Fruit fly (Drosophila melanogaster): ENCODE results near the gene CG4360.

Gene CG4360

dm6 chr3R:20312838-20313237 lies 15.0 kb downstream of the CG4360 start (continued):
- TF ChIP-seq Asciz (GFP tag; optimal IDR thresholded peaks at IDR 0.05), result peak; percentile 35
- TF ChIP-seq CG32532 (GFP tag; IDR thresholded peaks at IDR 0.05), result peak; percentile 72; the same call in 1 of the 2 replicates
- TF ChIP-seq HLH4C (GFP tag; IDR thresholded peaks at IDR 0.05; ENCODE audit: partially characterized antibody), result 0 out of 3 replicates have a peak, but pooled peaks have one; percentile 39
- no peak for TF ChIP-seq CG17186 (GFP tag; optimal IDR thresholded peaks at IDR 0.05)
- TF ChIP-seq CG9876 (GFP tag; optimal IDR thresholded peaks at IDR 0.05), result no peak
- TF ChIP-seq Hmr (GFP tag; optimal IDR thresholded peaks at IDR 0.05), result peak; percentile 28
- no peak for TF ChIP-seq ash1 (GFP tag; optimal IDR thresholded peaks at IDR 0.05)
- no peak for TF ChIP-seq CG14860 (GFP tag; IDR thresholded peaks at IDR 0.05; ENCODE audit: partially characterized antibody)
- TF ChIP-seq HmgD (GFP tag; optimal IDR thresholded peaks at IDR 0.05), result no peak
- TF ChIP-seq CG7271 (tag; optimal IDR thresholded peaks at IDR 0.05), result no peak
- peak; percentile 30 for TF ChIP-seq CG10979 (tag; optimal IDR thresholded peaks at IDR 0.05)
- TF ChIP-seq CG17612 (GFP tag; IDR thresholded peaks at IDR 0.05), result 0 out of 2 replicates have a peak, but pooled peaks have one; percentile 36
- no peak for TF ChIP-seq CG10565 (GFP tag; optimal IDR thresholded peaks at IDR 0.05)
- no peak for TF ChIP-seq dm (GFP tag; optimal IDR thresholded peaks at IDR 0.05)
- TF ChIP-seq lab (GFP tag; optimal IDR thresholded peaks at IDR 0.05), result peak; percentile 80
- no peak for TF ChIP-seq ro (GFP tag; IDR thresholded peaks at IDR 0.05)
- TF ChIP-seq sisA (GFP tag; IDR thresholded peaks at IDR 0.05), result 0 out of 2 replicates have a peak, but pooled peaks have one; percentile 13
- no peak for TF ChIP-seq Elba2 (GFP tag; optimal IDR thresholded peaks at IDR 0.05)
- peak; percentile 37 for TF ChIP-seq Hmx (GFP tag; optimal IDR thresholded peaks at IDR 0.05)
- TF ChIP-seq CG15514 (GFP tag; optimal IDR thresholded peaks at IDR 0.05), result peak; percentile 65
- TF ChIP-seq Sox102F (GFP tag; optimal IDR thresholded peaks at IDR 0.05), result peak; percentile 50
- no peak for TF ChIP-seq Nf-YA (GFP tag; IDR thresholded peaks at IDR 0.05)
- TF ChIP-seq NFAT (GFP tag; IDR thresholded peaks at IDR 0.05), result no peak
- no peak for TF ChIP-seq chinmo (GFP tag; IDR thresholded peaks at IDR 0.05; ENCODE audit: partially characterized antibody)
- peak; percentile 1 for TF ChIP-seq CG10543 (GFP tag; optimal IDR thresholded peaks at IDR 0.05)
- TF ChIP-seq CG7556 (GFP tag; optimal IDR thresholded peaks at IDR 0.05), result peak; percentile 11
- no peak for TF ChIP-seq psq (GFP tag; optimal IDR thresholded peaks at IDR 0.05)
- TF ChIP-seq Atf6 (GFP tag; IDR thresholded peaks at IDR 0.05), result peak; percentile 61
- TF ChIP-seq C15 (GFP tag; IDR thresholded peaks at IDR 0.05), result no peak
- TF ChIP-seq caup (GFP tag; optimal IDR thresholded peaks at IDR 0.05; ENCODE audit: severe bottlenecking), result peak; percentile 66
- TF ChIP-seq CG3995 (GFP tag; optimal IDR thresholded peaks at IDR 0.05), result no peak
- TF ChIP-seq CG2129 (GFP tag; IDR thresholded peaks at IDR 0.05; ENCODE audit: partially characterized antibody), result no peak
- no peak for TF ChIP-seq CG2889 (GFP tag; IDR thresholded peaks at IDR 0.05)
- TF ChIP-seq CG12236 (GFP tag; optimal IDR thresholded peaks at IDR 0.05), result no peak
- peak; percentile 2 for TF ChIP-seq CG12155 (GFP tag; optimal IDR thresholded peaks at IDR 0.05)
- peak; percentile 30 for TF ChIP-seq CG4820 (GFP tag; optimal IDR thresholded peaks at IDR 0.05)
- no peak for TF ChIP-seq Vsx1 (GFP tag; optimal IDR thresholded peaks at IDR 0.05)
- TF ChIP-seq nerfin-1 (tag; optimal IDR thresholded peaks at IDR 0.05), result no peak
- peak; percentile 62 for TF ChIP-seq ems (GFP tag; optimal IDR thresholded peaks at IDR 0.05)
- peak; percentile 30 for TF ChIP-seq CG10267 (tag; optimal IDR thresholded peaks at IDR 0.05)
- TF ChIP-seq CG11696 (GFP tag; IDR thresholded peaks at IDR 0.05), result no peak
- TF ChIP-seq CG14710 (tag; optimal IDR thresholded peaks at IDR 0.05), result no peak
- no peak for TF ChIP-seq hkb (optimal IDR thresholded peaks at IDR 0.05)
- peak; percentile 72 for TF ChIP-seq hkb (GFP tag; IDR thresholded peaks at IDR 0.05)
- TF ChIP-seq BEAF-32 (GFP tag; optimal IDR thresholded peaks at IDR 0.05), result no peak
- TF ChIP-seq peb (GFP tag; IDR thresholded peaks at IDR 0.05), result no peak
- TF ChIP-seq gem (tag; optimal IDR thresholded peaks at IDR 0.05), result peak; percentile 42
- no peak for TF ChIP-seq unc-4 (GFP tag; IDR thresholded peaks at IDR 0.05; ENCODE audit: partially characterized antibody)
- peak; percentile 40; the same call in 1 of the 2 replicates for TF ChIP-seq stc (GFP tag; IDR thresholded peaks at IDR 0.05)
- peak; percentile 23 for TF ChIP-seq CG17829 (tag; optimal IDR thresholded peaks at IDR 0.05)

Measured in whole organism, embryonic.